Fruit fly (Drosophila melanogaster): ENCODE data around the gene Hsc70-4.
A peak's percentile ranks its signal among the peaks of the same experiment; 100 is the strongest.

The Hsc70-4 gene

DNA sequence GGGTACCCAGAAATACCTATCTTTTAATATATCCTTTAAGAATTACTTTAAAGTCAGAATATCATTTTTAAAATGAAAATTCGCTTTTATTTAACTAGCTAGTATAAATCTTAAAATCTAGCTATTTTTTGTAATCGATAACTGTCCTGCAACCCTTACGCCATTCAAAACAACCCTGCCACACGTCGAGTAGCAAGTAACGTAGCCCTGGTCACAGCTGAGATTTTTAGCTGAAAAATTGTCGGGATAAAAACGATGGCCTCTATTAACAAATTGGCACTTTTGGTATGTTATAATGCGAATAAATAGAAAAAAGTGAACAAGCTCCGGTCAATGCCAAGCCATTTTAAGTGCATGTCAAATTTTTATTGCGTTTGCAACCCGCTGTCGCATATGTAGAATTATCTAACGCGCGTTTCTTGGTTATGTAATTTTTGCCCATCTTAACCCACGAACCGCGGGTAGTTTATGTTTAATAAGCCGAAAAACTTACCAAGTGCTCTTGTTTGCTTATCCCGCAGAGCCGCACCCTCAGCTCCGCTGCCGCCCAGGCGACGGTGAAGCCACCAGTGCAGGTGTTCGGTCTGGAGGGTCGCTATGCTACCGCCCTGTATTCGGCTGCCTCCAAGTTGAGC lies 23.0 kb downstream of the Hsc70-4 start, which contains the start of gene ATPsynO (continued):
- TF ChIP-seq CG17829 (tag; optimal IDR thresholded peaks at IDR 0.05) (peak; percentile 69), Lhr (GFP tag; optimal IDR thresholded peaks at IDR 0.05) (no peak), CG7271 (tag; optimal IDR thresholded peaks at IDR 0.05) (peak; percentile 12), CG3838 (GFP tag; optimal IDR thresholded peaks at IDR 0.05) (no peak), dati (GFP tag; IDR thresholded peaks at IDR 0.05) (no peak), Hmr (GFP tag; optimal IDR thresholded peaks at IDR 0.05) (no peak), crc (GFP tag; optimal IDR thresholded peaks at IDR 0.05) (no peak), trh (GFP tag; optimal IDR thresholded peaks at IDR 0.05) (no peak), ash1 (GFP tag; optimal IDR thresholded peaks at IDR 0.05) (no peak), CG1529 (GFP tag; optimal IDR thresholded peaks at IDR 0.05) (no peak), dmrt11E (tag; optimal IDR thresholded peaks at IDR 0.05) (peak; percentile 26), Taf1 (GFP tag; IDR thresholded peaks at IDR 0.05) (no peak), CG2116 (GFP tag; optimal IDR thresholded peaks at IDR 0.05) (peak; percentile 98), Awh (GFP tag; IDR thresholded peaks at IDR 0.05) (no peak), Doc2 (GFP tag; IDR thresholded peaks at IDR 0.05) (no peak), chif (GFP tag; optimal IDR thresholded peaks at IDR 0.05) (no peak), usp (GFP tag; optimal IDR thresholded peaks at IDR 0.05) (no peak), fd3F (GFP tag; optimal IDR thresholded peaks at IDR 0.05) (no peak), pb (GFP tag; optimal IDR thresholded peaks at IDR 0.05) (no peak), maf-S (GFP tag; optimal IDR thresholded peaks at IDR 0.05) (no peak), bigmax (GFP tag; optimal IDR thresholded peaks at IDR 0.05) (peak; percentile 86), grau (tag; optimal IDR thresholded peaks at IDR 0.05) (peak; percentile 44), CG2712 (tag; optimal IDR thresholded peaks at IDR 0.05) (peak; percentile 59), Atf-2 (GFP tag; optimal IDR thresholded peaks at IDR 0.05) (no peak), ase (GFP tag; IDR thresholded peaks at IDR 0.05) (no peak), h (optimal IDR thresholded peaks at IDR 0.05) (no peak), zen (tag; optimal IDR thresholded peaks at IDR 0.05) (peak; percentile 41), CG14667 (GFP tag; IDR thresholded peaks at IDR 0.05) (no peak), CG10462 (GFP tag; optimal IDR thresholded peaks at IDR 0.05) (no peak), ewg (GFP tag; optimal IDR thresholded peaks at IDR 0.05) (no peak), tup (GFP tag; optimal IDR thresholded peaks at IDR 0.05) (no peak), Hsf (GFP tag; optimal IDR thresholded peaks at IDR 0.05) (peak; percentile 14), CG30431 (GFP tag; optimal IDR thresholded peaks at IDR 0.05) (no peak), sens-2 (GFP tag; IDR thresholded peaks at IDR 0.05) (peak; percentile 71), CG12391 (tag; optimal IDR thresholded peaks at IDR 0.05) (peak; percentile 62), tin (GFP tag; optimal IDR thresholded peaks at IDR 0.05) (peak; percentile 11), chm (GFP tag; IDR thresholded peaks at IDR 0.05) (no peak), Sox100B (GFP tag; optimal IDR thresholded peaks at IDR 0.05) (no peak), CG12299 (tag; optimal IDR thresholded peaks at IDR 0.05) (no peak), Rx (GFP tag; IDR thresholded peaks at IDR 0.05) (no peak), esg (GFP tag; conservative IDR thresholded peaks at IDR 0.05) (no peak), MTF-1 (GFP tag; optimal IDR thresholded peaks at IDR 0.05; ENCODE audit: borderline replicate concordance) (no peak), Scr (GFP tag; IDR thresholded peaks at IDR 0.05; ENCODE audit: partially characterized antibody) (no peak; the same call in 1 of the 2 replicates), CoRest (tag; optimal IDR thresholded peaks at IDR 0.05) (no peak), CG8944 (GFP tag; optimal IDR thresholded peaks at IDR 0.05) (no peak), cwo (GFP tag; optimal IDR thresholded peaks at IDR 0.05) (no peak), fru (optimal IDR thresholded peaks at IDR 0.05) (no peak), pan (optimal IDR thresholded peaks at IDR 0.05) (no peak), pan (GFP tag; optimal IDR thresholded peaks at IDR 0.05 in 1 of 2, IDR thresholded peaks at IDR 0.05 in 1 of 2) (no peak), rib (GFP tag; IDR thresholded peaks at IDR 0.05) (no peak), Spps (tag; optimal IDR thresholded peaks at IDR 0.05) (no peak), Gug (GFP tag; IDR thresholded peaks at IDR 0.05) (no peak)
